Worm (Caenorhabditis elegans): ENCODE measurements around the gene F09G2.1.

The F09G2.1 gene

DNA sequence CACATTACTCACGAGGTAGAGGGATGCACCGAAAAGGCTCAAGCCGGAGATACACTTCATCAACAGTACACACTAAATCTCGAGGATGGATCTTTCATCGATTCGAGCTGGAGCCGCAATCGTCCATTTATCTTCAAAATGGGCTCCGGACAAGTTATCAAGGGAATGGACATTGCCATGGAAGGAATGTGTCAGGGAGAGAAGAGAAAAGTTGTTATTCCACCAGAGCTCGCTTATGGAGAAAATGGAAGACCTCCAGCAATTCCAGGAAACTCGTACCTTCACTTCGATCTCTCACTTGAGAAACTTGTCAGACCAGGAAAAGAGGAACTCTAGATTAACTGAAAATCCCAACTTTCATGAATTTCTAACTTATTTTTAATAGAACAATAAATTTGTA is 25.9 kb downstream of the F09G2.1 start:
- peak; percentile 75 for TF ChIP-seq ama-1 (optimal IDR thresholded peaks at IDR 0.05)
- no peak for TF ChIP-seq flt-1 (GFP tag; IDR thresholded peaks at IDR 0.05)

DNA sequence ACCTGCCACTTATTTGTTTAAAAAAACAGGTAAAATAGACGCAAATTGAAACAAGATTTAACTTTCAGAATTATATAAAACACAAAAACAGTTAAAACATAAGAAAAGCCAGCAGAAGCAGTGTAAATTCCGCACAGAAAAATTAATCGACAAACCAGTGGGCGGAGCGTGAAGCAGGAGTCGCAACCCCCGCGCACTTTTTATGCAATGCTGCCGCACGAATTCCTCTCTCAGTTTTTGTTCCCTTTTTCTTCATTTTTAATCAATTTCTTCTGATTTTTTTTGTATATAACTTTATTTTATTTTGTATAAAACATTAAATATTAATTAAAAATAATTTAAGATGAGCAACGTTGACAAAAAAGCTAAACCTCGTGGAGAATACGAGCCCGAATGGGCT is 30.8 kb downstream of the F09G2.1 start, which contains the start of the genes gei-6 and krr-1:
Gene gei-6, minus strand, starts transcription at position 2 of the 400 bp plus-strand sequence.
Gene krr-1, plus strand, starts transcription at position 344 of the 400 bp plus-strand sequence.
- TF ChIP-seq hnd-1 (tag; optimal IDR thresholded peaks at IDR 0.05) (peak; percentile 70), sea-1 (GFP tag; conservative IDR thresholded peaks at IDR 0.05) (peak; percentile 90), flt-1 (GFP tag; IDR thresholded peaks at IDR 0.05) (peak; percentile 84), ceh-36 (tag; optimal IDR thresholded peaks at IDR 0.05) (peak; percentile 87), pes-1 (GFP tag; IDR thresholded peaks at IDR 0.05) (peak; percentile 90), scrt-1 (GFP tag; IDR thresholded peaks at IDR 0.05) (peak; percentile 85), aly-1 (tag; optimal IDR thresholded peaks at IDR 0.05) (peak; percentile 22), tbx-11 (GFP tag; IDR thresholded peaks at IDR 0.05) (peak; percentile 92), hmbx-1 (tag; optimal IDR thresholded peaks at IDR 0.05) (peak; percentile 31), ets-7 (tag; optimal IDR thresholded peaks at IDR 0.05) (no peak), ceh-13 (GFP tag; optimal IDR thresholded peaks at IDR 0.05) (peak; percentile 73), hmg-4 (GFP tag; optimal IDR thresholded peaks at IDR 0.05) (peak; percentile 83), tra-4 (tag; optimal IDR thresholded peaks at IDR 0.05) (no peak), tbx-37 (GFP tag; conservative IDR thresholded peaks at IDR 0.05) (peak; percentile 88), F13C5.2 (tag; optimal IDR thresholded peaks at IDR 0.05) (peak; percentile 90), B0310.2 (tag; optimal IDR thresholded peaks at IDR 0.05) (peak; percentile 66), ama-1 (optimal IDR thresholded peaks at IDR 0.05) (no peak)

DNA sequence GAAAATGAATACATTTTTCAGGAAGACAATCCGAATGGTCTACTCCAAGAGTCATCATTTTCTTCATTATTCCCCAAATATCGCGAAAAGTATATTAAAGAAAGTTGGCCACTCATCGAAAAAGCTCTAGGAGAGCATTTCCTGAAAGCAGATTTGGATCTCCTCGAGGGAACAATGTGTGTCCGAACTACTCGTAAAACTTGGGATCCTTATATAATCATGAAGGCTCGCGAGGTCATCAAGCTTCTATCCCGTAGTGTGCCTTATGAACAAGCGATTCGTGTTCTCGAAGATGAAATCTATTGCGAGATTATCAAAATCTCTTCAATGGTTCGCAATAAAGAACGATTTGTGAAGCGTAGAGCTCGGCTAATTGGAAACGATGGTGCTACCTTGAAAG is 31.5 kb downstream of the F09G2.1 start:
- TF ChIP-seq aly-1 (tag; optimal IDR thresholded peaks at IDR 0.05) (no peak), ceh-36 (tag; optimal IDR thresholded peaks at IDR 0.05) (no peak), tbx-11 (GFP tag; IDR thresholded peaks at IDR 0.05) (no peak), ceh-13 (GFP tag; optimal IDR thresholded peaks at IDR 0.05) (no peak), pes-1 (GFP tag; IDR thresholded peaks at IDR 0.05) (no peak), tbx-37 (GFP tag; conservative IDR thresholded peaks at IDR 0.05) (no peak), B0310.2 (tag; optimal IDR thresholded peaks at IDR 0.05) (no peak), tra-4 (tag; optimal IDR thresholded peaks at IDR 0.05) (no peak), hnd-1 (tag; optimal IDR thresholded peaks at IDR 0.05) (no peak), scrt-1 (GFP tag; IDR thresholded peaks at IDR 0.05) (no peak), hmbx-1 (tag; optimal IDR thresholded peaks at IDR 0.05) (no peak), flt-1 (GFP tag; IDR thresholded peaks at IDR 0.05) (no peak), sea-1 (GFP tag; conservative IDR thresholded peaks at IDR 0.05) (no peak)

DNA sequence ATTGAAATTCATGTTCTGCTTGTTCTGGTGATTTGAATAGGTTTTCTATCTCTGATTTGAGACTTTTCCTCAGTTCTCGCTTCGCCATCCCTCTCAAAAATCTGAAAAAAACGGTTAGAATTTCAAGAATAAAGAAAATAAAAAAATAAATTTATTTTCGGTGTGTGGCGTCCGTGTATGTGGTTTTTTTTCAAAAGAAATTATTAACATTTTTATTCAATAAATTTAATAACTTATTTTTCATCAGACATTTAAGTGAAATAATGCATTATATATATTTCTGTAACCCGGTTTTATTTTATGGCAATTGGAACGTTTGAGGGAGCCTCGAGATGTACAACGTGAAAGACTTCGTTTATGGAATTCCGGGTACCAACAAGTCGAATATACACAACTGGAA is 34.7 kb downstream of the F09G2.1 start, which contains the start of gene C05C8.5:
Gene C05C8.5, minus strand, starts transcription at position 101 of the 400 bp plus-strand sequence.
- TF ChIP-seq ets-7 (tag; optimal IDR thresholded peaks at IDR 0.05): no peak
- TF ChIP-seq F13C5.2 (tag; optimal IDR thresholded peaks at IDR 0.05): no peak
- TF ChIP-seq ceh-36 (tag; optimal IDR thresholded peaks at IDR 0.05): no peak
- no peak for TF ChIP-seq ama-1 (optimal IDR thresholded peaks at IDR 0.05)

DNA sequence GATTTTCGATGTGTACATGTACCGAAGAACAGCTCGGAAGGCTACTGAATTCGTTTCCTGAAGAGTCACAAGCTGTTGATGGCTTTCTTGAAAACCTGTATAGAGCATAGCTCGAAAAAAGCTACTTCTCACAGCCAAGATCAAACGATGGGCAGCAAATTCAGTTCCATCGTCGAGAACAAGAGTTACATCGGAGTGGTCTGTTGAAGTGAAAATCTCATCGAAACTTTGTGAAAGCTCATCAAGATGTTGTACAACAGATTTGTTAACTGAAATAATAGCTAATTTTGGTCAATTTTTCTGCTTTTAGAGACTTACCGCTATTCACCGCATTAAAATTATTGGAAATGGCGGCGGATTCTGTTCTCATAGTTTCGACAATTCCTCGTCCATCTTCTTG is 36.7 kb downstream of the F09G2.1 start:
- TF ChIP-seq tra-4 (tag; optimal IDR thresholded peaks at IDR 0.05) (no peak), ama-1 (optimal IDR thresholded peaks at IDR 0.05) (no peak), ets-7 (tag; optimal IDR thresholded peaks at IDR 0.05) (no peak), hmbx-1 (tag; optimal IDR thresholded peaks at IDR 0.05) (no peak), ceh-13 (GFP tag; optimal IDR thresholded peaks at IDR 0.05) (no peak), sea-1 (GFP tag; conservative IDR thresholded peaks at IDR 0.05) (no peak), scrt-1 (GFP tag; IDR thresholded peaks at IDR 0.05) (no peak), B0310.2 (tag; optimal IDR thresholded peaks at IDR 0.05) (no peak), flt-1 (GFP tag; IDR thresholded peaks at IDR 0.05) (no peak), hmg-4 (GFP tag; optimal IDR thresholded peaks at IDR 0.05) (no peak), hnd-1 (tag; optimal IDR thresholded peaks at IDR 0.05) (no peak), aly-1 (tag; optimal IDR thresholded peaks at IDR 0.05) (no peak), F13C5.2 (tag; optimal IDR thresholded peaks at IDR 0.05) (no peak), tbx-11 (GFP tag; IDR thresholded peaks at IDR 0.05) (no peak), pes-1 (GFP tag; IDR thresholded peaks at IDR 0.05) (no peak)

DNA sequence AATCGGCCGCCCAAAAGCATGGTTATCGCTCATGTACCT is 36.9 kb downstream of the F09G2.1 start, which contains the start of gene hpo-9:
Gene hpo-9, minus strand, starts transcription at position 37 of the 39 bp plus-strand sequence.
- no peak for TF ChIP-seq flt-1 (GFP tag; IDR thresholded peaks at IDR 0.05)
- TF ChIP-seq ets-7 (tag; optimal IDR thresholded peaks at IDR 0.05): no peak
- no peak for TF ChIP-seq tbx-11 (GFP tag; IDR thresholded peaks at IDR 0.05)
- TF ChIP-seq ama-1 (optimal IDR thresholded peaks at IDR 0.05): no peak

DNA sequence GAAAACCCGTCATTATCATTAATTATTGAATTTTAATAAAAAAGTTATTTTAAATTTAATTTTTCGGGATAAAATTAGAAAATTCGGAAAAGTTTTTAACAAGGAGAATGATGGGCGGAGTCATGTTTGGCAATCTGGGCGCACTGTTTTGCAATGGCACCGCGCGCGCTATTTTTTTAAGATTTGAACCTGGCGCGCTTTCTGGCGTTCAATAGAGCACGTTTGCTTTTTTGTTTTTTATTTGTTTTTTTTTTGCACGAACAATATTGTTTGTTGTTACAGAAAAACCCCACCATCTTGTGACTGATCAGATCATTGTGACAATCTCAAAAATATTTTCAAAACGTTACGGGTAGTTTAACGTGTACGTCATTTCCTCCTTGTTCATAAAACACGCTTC is 37.1 kb downstream of the F09G2.1 start, which contains the start of gene hyls-1:
Gene hyls-1, plus strand, starts transcription at position 249 of the 400 bp plus-strand sequence.
- TF ChIP-seq B0310.2 (tag; optimal IDR thresholded peaks at IDR 0.05) (no peak), tbx-37 (GFP tag; conservative IDR thresholded peaks at IDR 0.05) (peak; percentile 41; the same call in 1 of the 2 replicates), sea-1 (GFP tag; conservative IDR thresholded peaks at IDR 0.05) (no peak), F13C5.2 (tag; optimal IDR thresholded peaks at IDR 0.05) (peak; percentile 60), ceh-36 (tag; optimal IDR thresholded peaks at IDR 0.05) (no peak), flt-1 (GFP tag; IDR thresholded peaks at IDR 0.05) (no peak), ama-1 (optimal IDR thresholded peaks at IDR 0.05) (no peak), ceh-13 (GFP tag; optimal IDR thresholded peaks at IDR 0.05) (no peak), pes-1 (GFP tag; IDR thresholded peaks at IDR 0.05) (no peak), hmbx-1 (tag; optimal IDR thresholded peaks at IDR 0.05) (no peak), ets-7 (tag; optimal IDR thresholded peaks at IDR 0.05) (no peak), tbx-11 (GFP tag; IDR thresholded peaks at IDR 0.05) (no peak), hmg-4 (GFP tag; optimal IDR thresholded peaks at IDR 0.05) (peak; percentile 5), tra-4 (tag; optimal IDR thresholded peaks at IDR 0.05) (no peak), aly-1 (tag; optimal IDR thresholded peaks at IDR 0.05) (no peak), scrt-1 (GFP tag; IDR thresholded peaks at IDR 0.05) (no peak), hnd-1 (tag; optimal IDR thresholded peaks at IDR 0.05) (no peak)

DNA sequence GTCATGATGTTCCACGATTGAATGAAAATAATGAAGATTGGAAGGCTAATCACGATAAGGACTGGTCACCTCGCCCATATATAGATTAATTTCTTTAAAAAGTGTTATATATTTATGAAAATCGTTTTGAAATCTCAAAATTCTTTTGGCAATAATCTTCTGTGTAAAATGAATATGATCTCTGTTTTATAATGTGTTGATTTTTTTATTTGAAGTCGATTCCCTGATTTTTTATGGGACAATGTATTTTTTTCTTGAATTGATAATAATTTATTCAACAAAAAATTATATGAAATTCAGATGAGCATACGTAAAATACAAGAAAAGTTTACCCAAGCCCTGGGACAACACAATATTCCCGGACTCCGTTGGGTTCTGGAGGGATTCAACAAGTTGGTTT is 39.4 kb downstream of the F09G2.1 start, which contains the start of gene C05C8.1:
Gene C05C8.1, plus strand, starts transcription at position 301 of the 400 bp plus-strand sequence.
- TF ChIP-seq tra-4 (tag; optimal IDR thresholded peaks at IDR 0.05) (no peak), ama-1 (optimal IDR thresholded peaks at IDR 0.05) (no peak), pes-1 (GFP tag; IDR thresholded peaks at IDR 0.05) (no peak), scrt-1 (GFP tag; IDR thresholded peaks at IDR 0.05) (no peak), hnd-1 (tag; optimal IDR thresholded peaks at IDR 0.05) (no peak), hmbx-1 (tag; optimal IDR thresholded peaks at IDR 0.05) (no peak), sea-1 (GFP tag; conservative IDR thresholded peaks at IDR 0.05) (no peak), aly-1 (tag; optimal IDR thresholded peaks at IDR 0.05) (no peak), F13C5.2 (tag; optimal IDR thresholded peaks at IDR 0.05) (no peak), tbx-11 (GFP tag; IDR thresholded peaks at IDR 0.05) (no peak), tbx-37 (GFP tag; conservative IDR thresholded peaks at IDR 0.05) (no peak), ets-7 (tag; optimal IDR thresholded peaks at IDR 0.05) (no peak), hmg-4 (GFP tag; optimal IDR thresholded peaks at IDR 0.05) (no peak), flt-1 (GFP tag; IDR thresholded peaks at IDR 0.05) (no peak)
